Worm (Caenorhabditis elegans) whole organism, L3 larva: ENCODE data around the gene srh-286.
"Not testable (repeated sequence)": the region's sequence is repeated elsewhere in the genome, so short reads cannot be mapped to it uniquely, and the experiment has no call there.

Experiments
- R02D3.7 ChIP-seq: fragments of 150-350 bp; optimal IDR thresholded peaks from 2 replicates; lab custom pipeline; 2014; ENCODE audit warnings: missing biosample characterization, missing genetic modification characterization
- ZK546.5 ChIP-seq: sonication (generic microtip); optimal IDR thresholded peaks from 2 replicates; lab custom pipeline; 2017; ENCODE audit warnings: missing biosample characterization, missing genetic modification characterization
- aly-2 ChIP-seq: fragments of 150-350 bp; optimal IDR thresholded peaks from 2 replicates; lab custom pipeline; 2014; ENCODE audit warnings: missing biosample characterization, missing genetic modification characterization
- ama-1 ChIP-seq: fragments of 150-350 bp; optimal IDR thresholded peaks from 2 replicates; lab custom pipeline; 2018
- ceh-16 ChIP-seq: sonication (generic microtip); optimal IDR thresholded peaks from 2 replicates; lab custom pipeline; 2017; ENCODE audit warnings: missing biosample characterization, missing genetic modification characterization
- ceh-28 ChIP-seq: fragments of 150-350 bp; optimal IDR thresholded peaks from 2 replicates; lab custom pipeline; 2014; ENCODE audit warnings: missing biosample characterization, missing genetic modification reagents, missing genetic modification characterization
- ceh-82 ChIP-seq: fragments of 150-350 bp; optimal IDR thresholded peaks from 2 replicates; lab custom pipeline; 2014; ENCODE audit warnings: missing biosample characterization, missing genetic modification characterization
- ceh-9 ChIP-seq: sonication (generic microtip); optimal IDR thresholded peaks from 2 replicates; lab custom pipeline; 2018; ENCODE audit warnings: missing biosample characterization, missing genetic modification characterization
- daf-12 ChIP-seq: fragments of 150-350 bp; optimal IDR thresholded peaks from 2 replicates; lab custom pipeline; 2014; ENCODE audit warnings: missing biosample characterization, missing genetic modification reagents, missing genetic modification characterization
- egl-27 ChIP-seq: sonication (generic microtip); optimal IDR thresholded peaks from 4 replicates; lab custom pipeline; 2017; ENCODE audit warnings: missing biosample characterization, missing genetic modification reagents, missing genetic modification characterization
- egl-5 ChIP-seq: fragments of 150-350 bp; optimal IDR thresholded peaks from 2 replicates; lab custom pipeline; 2017; ENCODE audit warnings: missing biosample characterization, missing genetic modification reagents, missing genetic modification characterization, inconsistent platforms
- elt-2 ChIP-seq: sonication (generic microtip); optimal IDR thresholded peaks from 2 replicates; lab custom pipeline; 2016; ENCODE audit warnings: missing genetic modification reagents, mild to moderate bottlenecking, missing genetic modification characterization, missing compliant biosample characterization
- elt-3 ChIP-seq, 3 experiments: fragments of 150-350 bp in 1 of 3; sonication (generic microtip) in 2 of 3; optimal IDR thresholded peaks; 2 replicates in 2 of 3; 4 replicates in 1 of 3; lab custom pipeline; 2014 to 2017; ENCODE audit warnings: missing biosample characterization in 3 of 3, missing genetic modification characterization in 3 of 3
- eor-1 ChIP-seq, 2 experiments: fragments of 150-350 bp; optimal IDR thresholded peaks; 2 replicates each; lab custom pipeline; 2014 to 2018; ENCODE audit warnings: missing biosample characterization in 2 of 2, missing genetic modification characterization in 2 of 2
- fkh-2 ChIP-seq: fragments of 150-350 bp; optimal IDR thresholded peaks from 2 replicates; lab custom pipeline; 2014; ENCODE audit warnings: missing biosample characterization, missing genetic modification reagents, missing genetic modification characterization
- fos-1 ChIP-seq: fragments of 150-350 bp; optimal IDR thresholded peaks from 2 replicates; lab custom pipeline; 2014; ENCODE audit warnings: missing biosample characterization, missing genetic modification characterization
- hmg-11 ChIP-seq: sonication (generic microtip); optimal IDR thresholded peaks from 2 replicates; lab custom pipeline; 2016; ENCODE audit warnings: missing genetic modification characterization, missing compliant biosample characterization
- jun-1 ChIP-seq: fragments of 150-350 bp; optimal IDR thresholded peaks from 2 replicates; lab custom pipeline; 2014; ENCODE audit warnings: missing biosample characterization, missing genetic modification reagents, missing genetic modification characterization
- lin-15B ChIP-seq: fragments of 150-350 bp; optimal IDR thresholded peaks from 2 replicates; lab custom pipeline; 2014; ENCODE audit warnings: missing biosample characterization, missing genetic modification characterization
- lin-39 ChIP-seq: fragments of 150-350 bp; optimal IDR thresholded peaks from 2 replicates; lab custom pipeline; 2018; ENCODE audit warnings: missing biosample characterization, missing genetic modification reagents, missing genetic modification characterization
- lsy-12 ChIP-seq: sonication (generic microtip); optimal IDR thresholded peaks from 2 replicates; lab custom pipeline; 2016; ENCODE audit warnings: mild to moderate bottlenecking, missing genetic modification characterization, missing compliant biosample characterization
- mdl-1 ChIP-seq: fragments of 150-350 bp; optimal IDR thresholded peaks from 2 replicates; lab custom pipeline; 2014; ENCODE audit warnings: missing biosample characterization, missing genetic modification characterization
- mml-1 ChIP-seq: fragments of 150-350 bp; sonication (generic microtip); optimal IDR thresholded peaks from 3 replicates; lab custom pipeline; 2014; ENCODE audit warnings: missing biosample characterization, missing genetic modification characterization
- nfya-1 ChIP-seq: sonication (generic microtip); optimal IDR thresholded peaks from 2 replicates; lab custom pipeline; 2017; ENCODE audit warnings: missing genetic modification characterization, mild to moderate bottlenecking, missing compliant biosample characterization, antibody characterized with exemption, moderate library complexity; ENCODE audit not compliant: insufficient read depth
- nhr-11 ChIP-seq: fragments of 150-350 bp; optimal IDR thresholded peaks from 2 replicates; lab custom pipeline; 2014; ENCODE audit warnings: missing biosample characterization, missing genetic modification characterization
- nhr-12 ChIP-seq: fragments of 150-350 bp; optimal IDR thresholded peaks from 2 replicates; lab custom pipeline; 2014; ENCODE audit warnings: missing biosample characterization, missing genetic modification characterization
- nhr-23 ChIP-seq: fragments of 150-350 bp; optimal IDR thresholded peaks from 2 replicates; lab custom pipeline; 2014; ENCODE audit warnings: missing biosample characterization, missing genetic modification reagents, missing genetic modification characterization
- nhr-25 ChIP-seq: sonication (generic microtip); optimal IDR thresholded peaks from 2 replicates; lab custom pipeline; 2017; ENCODE audit warnings: missing biosample characterization, missing genetic modification characterization
- nhr-28 ChIP-seq: fragments of 150-350 bp; optimal IDR thresholded peaks from 2 replicates; lab custom pipeline; 2014; ENCODE audit warnings: missing biosample characterization, missing genetic modification characterization
- nhr-43 ChIP-seq: sonication (generic microtip); optimal IDR thresholded peaks from 2 replicates; lab custom pipeline; 2016; ENCODE audit warnings: mild to moderate bottlenecking, missing genetic modification characterization, missing compliant biosample characterization; ENCODE audit not compliant: poor library complexity, severe bottlenecking
- pha-4 ChIP-seq: fragments of 150-350 bp; optimal IDR thresholded peaks from 2 replicates; lab custom pipeline; 2014; ENCODE audit warnings: missing biosample characterization, missing genetic modification reagents, missing genetic modification characterization
- pqm-1 ChIP-seq: fragments of 150-350 bp; optimal IDR thresholded peaks from 2 replicates; lab custom pipeline; 2017; ENCODE audit warnings: missing biosample characterization, missing genetic modification characterization, inconsistent platforms
- sea-2 ChIP-seq: fragments of 150-350 bp; sonication (generic microtip); optimal IDR thresholded peaks from 4 replicates; lab custom pipeline; 2014; ENCODE audit warnings: missing biosample characterization, missing genetic modification reagents, missing genetic modification characterization
- snpc-4 ChIP-seq: fragments of 150-350 bp; optimal IDR thresholded peaks from 2 replicates; lab custom pipeline; 2014; ENCODE audit warnings: missing biosample characterization, missing genetic modification characterization
- tbx-2 ChIP-seq: sonication (generic microtip); optimal IDR thresholded peaks from 2 replicates; lab custom pipeline; 2016; ENCODE audit warnings: mild to moderate bottlenecking, missing genetic modification characterization, missing compliant biosample characterization
- unc-39 ChIP-seq: sonication (generic microtip); optimal IDR thresholded peaks from 4 replicates; lab custom pipeline; 2017; ENCODE audit warnings: missing biosample characterization, missing genetic modification characterization
- zag-1 ChIP-seq: fragments of 150-350 bp; optimal IDR thresholded peaks from 2 replicates; lab custom pipeline; 2014; ENCODE audit warnings: missing biosample characterization, missing genetic modification characterization
- ztf-4 ChIP-seq: fragments of 150-350 bp; optimal IDR thresholded peaks from 2 replicates; lab custom pipeline; 2014; ENCODE audit warnings: missing biosample characterization, missing genetic modification characterization

The srh-286 gene

DNA sequence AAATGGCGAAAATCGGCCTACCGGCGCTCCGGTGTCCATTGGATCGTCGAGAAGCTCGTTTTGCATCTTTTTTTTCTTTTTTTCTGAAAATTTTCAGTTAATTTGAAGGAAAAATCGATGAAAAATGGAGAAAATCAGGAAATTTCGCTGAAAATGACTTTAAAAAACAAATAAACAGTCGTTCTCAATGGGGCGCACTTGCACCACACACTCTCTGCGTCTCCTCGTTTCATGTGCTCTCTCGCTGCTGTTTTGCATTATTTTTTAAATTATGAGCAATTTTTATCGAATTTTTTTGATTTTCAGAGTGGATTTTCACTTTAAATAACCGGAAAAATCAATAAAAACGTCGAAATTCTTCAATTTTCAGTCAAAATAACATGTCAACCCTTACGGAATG, 26.6 kb upstream of the srh-286 start, which contains the start of gene csn-1:
TSS of gene csn-1 (minus strand) at position 83 of the 400 bp plus-strand sequence.
- TF ChIP-seq fos-1 (tag; lab: Kevin White, UChicago) (no peak), daf-12 (tag; lab: Kevin White, UChicago) (no peak), sea-2 (no peak), nhr-25 (tag; lab: Kevin White, UChicago) (no peak), zag-1 (tag; lab: Kevin White, UChicago) (no peak), elt-2 (no peak), nhr-43 (tag; lab: Kevin White, UChicago) (no peak), ZK546.5 (tag; lab: Kevin White, UChicago) (no peak), ceh-16 (no peak), mdl-1 (tag; lab: Kevin White, UChicago) (no peak), nhr-11 (tag; lab: Kevin White, UChicago) (no peak), lsy-12 (tag; lab: Kevin White, UChicago) (no peak), egl-5 (no peak), ceh-9 (tag; lab: Kevin White, UChicago) (no peak), lin-15B (tag; lab: Kevin White, UChicago) (peak; percentile 52), snpc-4 (peak; percentile 31), ceh-28 (tag; lab: Kevin White, UChicago) (no peak), R02D3.7 (no peak), pha-4 (peak; percentile 45), aly-2 (tag; lab: Kevin White, UChicago) (no peak), jun-1 (tag; lab: Kevin White, UChicago) (no peak), nfya-1 (tag; lab: Kevin White, UChicago) (no peak), nhr-23 (tag; lab: Kevin White, UChicago) (no peak), nhr-12 (tag; lab: Kevin White, UChicago) (no peak), egl-27 (tag; lab: Kevin White, UChicago) (no peak), elt-3 (tag; optimal IDR thresholded peaks at IDR 0.05; lab: Kevin White, UChicago) (no peak), hmg-11 (tag; lab: Kevin White, UChicago) (peak; percentile 7)

DNA sequence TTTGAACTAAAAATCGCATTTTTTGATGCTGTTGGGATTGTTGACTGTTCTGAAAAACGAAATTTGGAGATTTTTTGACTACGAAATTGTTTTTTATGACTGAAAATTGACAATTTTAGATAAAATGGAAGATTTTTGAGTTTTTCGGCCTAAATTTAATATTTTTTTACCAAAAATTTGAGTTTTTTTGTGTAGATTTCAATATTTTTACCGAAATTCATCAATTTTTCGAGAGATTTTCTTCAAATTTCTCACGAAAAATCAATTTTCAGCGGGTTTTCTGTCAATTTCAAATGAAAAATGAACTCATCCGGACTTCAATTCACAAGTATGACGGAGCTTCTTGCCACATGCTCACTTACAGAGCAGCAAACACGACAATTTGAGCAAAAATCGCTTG, 21.3 kb upstream of the srh-286 start, which contains the start of gene Y59A8A.8:
TSS of gene Y59A8A.8 (plus strand) at position 301 of the 400 bp plus-strand sequence.
- TF ChIP-seq ceh-82 (tag; lab: Kevin White, UChicago); unc-39; fkh-2 (tag; lab: Kevin White, UChicago): not testable (repeated sequence)

DNA sequence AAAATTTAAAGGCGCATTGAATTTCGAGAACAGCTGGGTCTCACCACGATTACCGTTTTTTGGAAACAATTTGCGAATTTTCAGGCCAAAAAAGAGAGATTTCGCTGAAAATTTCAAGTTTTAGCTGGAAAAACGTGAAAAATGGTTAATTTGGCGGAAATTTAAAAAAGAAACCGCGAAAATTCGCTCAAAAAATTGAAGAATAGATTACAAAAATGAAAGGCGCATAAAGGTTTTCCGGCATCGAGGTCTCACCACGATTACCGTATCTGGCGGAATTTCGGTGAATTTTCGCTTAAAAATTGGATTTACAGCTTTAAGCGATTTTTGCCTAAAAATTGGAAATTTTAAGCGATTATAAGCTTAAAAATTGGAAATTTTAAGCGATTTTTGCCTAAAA, 15.5 kb upstream of the srh-286 start:
- no peak for TF ChIP-seq pqm-1 (tag; lab: Kevin White, UChicago)
- TF ChIP-seq nhr-28 (tag; lab: Kevin White, UChicago), result no peak
- TF ChIP-seq nhr-43 (tag; lab: Kevin White, UChicago), result no peak
- TF ChIP-seq nhr-11 (tag; lab: Kevin White, UChicago), result no peak
- no peak for TF ChIP-seq elt-2
- TF ChIP-seq nhr-12 (tag; lab: Kevin White, UChicago), result no peak
- no peak for TF ChIP-seq lsy-12 (tag; lab: Kevin White, UChicago)
- no peak for TF ChIP-seq nhr-25 (tag; lab: Kevin White, UChicago)
- TF ChIP-seq ceh-82 (tag; lab: Kevin White, UChicago), result no peak
- no peak for TF ChIP-seq lin-15B (tag; lab: Kevin White, UChicago)
- TF ChIP-seq ama-1, result no peak
- TF ChIP-seq ztf-4 (tag; lab: Kevin White, UChicago), result no peak
- no peak for TF ChIP-seq eor-1 (tag; optimal IDR thresholded peaks at IDR 0.05; lab: Kevin White, UChicago)
- TF ChIP-seq nfya-1 (tag; lab: Kevin White, UChicago), result no peak
- TF ChIP-seq mml-1 (tag; lab: Kevin White, UChicago), result no peak
- no peak for TF ChIP-seq lin-39 (tag; lab: Kevin White, UChicago)

DNA sequence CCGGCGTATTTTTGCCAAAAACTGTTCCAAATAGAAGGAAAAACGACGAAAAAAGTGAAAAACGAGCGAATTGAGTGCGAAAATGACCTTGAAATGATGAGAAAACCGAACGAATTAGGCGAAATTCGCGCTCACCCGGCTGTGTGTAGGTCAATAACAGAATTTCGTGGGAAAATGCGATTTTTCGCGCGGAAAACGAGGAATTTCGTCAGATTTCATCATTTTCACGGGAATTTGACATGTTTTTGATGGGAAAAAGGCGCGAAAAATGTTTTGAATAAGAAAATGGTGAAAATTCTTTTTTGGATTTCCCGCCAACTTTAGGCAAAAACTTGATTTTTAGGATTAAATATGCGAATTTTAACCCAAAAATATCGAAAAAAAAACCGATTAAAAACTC, 15.1 kb upstream of the srh-286 start:
- no peak for TF ChIP-seq mdl-1 (tag; lab: Kevin White, UChicago)
- no peak for TF ChIP-seq fkh-2 (tag; lab: Kevin White, UChicago)
- TF ChIP-seq lin-15B (tag; lab: Kevin White, UChicago), result no peak
- TF ChIP-seq mml-1 (tag; lab: Kevin White, UChicago), result no peak
- TF ChIP-seq pqm-1 (tag; lab: Kevin White, UChicago), result no peak
- TF ChIP-seq tbx-2 (tag; lab: Kevin White, UChicago), result no peak
- no peak for TF ChIP-seq hmg-11 (tag; lab: Kevin White, UChicago)
- no peak for TF ChIP-seq elt-2
